Worm (Caenorhabditis elegans): ENCODE measurements around the gene F02A9.7.

F02A9.7 gene

ce11 chrIII:9075539-9075938 is at the start of gene F02A9.7:
Gene F02A9.7 (minus strand): TSS chrIII:9075639.
- no peak for TF ChIP-seq F57C9.4 (tag; optimal IDR thresholded peaks at IDR 0.05)
- TF ChIP-seq F57A8.1 (GFP tag; optimal IDR thresholded peaks at IDR 0.05) = no peak
- TF ChIP-seq ekl-4 (GFP tag; IDR thresholded peaks at IDR 0.05) = no peak
- no peak for TF ChIP-seq nhr-120 (GFP tag; IDR thresholded peaks at IDR 0.05)
- TF ChIP-seq ztf-3 (GFP tag; optimal IDR thresholded peaks at IDR 0.05) = no peak
- TF ChIP-seq nfya-2 (GFP tag; IDR thresholded peaks at IDR 0.05) = no peak
- no peak for TF ChIP-seq madf-6 (GFP tag; IDR thresholded peaks at IDR 0.05)
- TF ChIP-seq nfyb-1 (GFP tag; IDR thresholded peaks at IDR 0.05) = no peak
- TF ChIP-seq lir-1 (GFP tag; conservative IDR thresholded peaks at IDR 0.05) = no peak

- TF ChIP-seq ZK185.1 (tag; optimal IDR thresholded peaks at IDR 0.05; ENCODE audit: poor library complexity, severe bottlenecking) (no peak), Y67H2A.10 (GFP tag; conservative IDR thresholded peaks at IDR 0.05) (no peak), hrde-1 (tag; optimal IDR thresholded peaks at IDR 0.05; ENCODE audit: borderline replicate concordance) (no peak), F57C9.4 (tag; optimal IDR thresholded peaks at IDR 0.05) (no peak), F23B12.7 (tag; optimal IDR thresholded peaks at IDR 0.05; ENCODE audit: insufficient read depth) (no peak), mes-4 (tag; optimal IDR thresholded peaks at IDR 0.05) (no peak), nhr-80 (tag; optimal IDR thresholded peaks at IDR 0.05) (no peak), hmg-1.2 (GFP tag; IDR thresholded peaks at IDR 0.05) (no peak), snpc-3.4 (tag; optimal IDR thresholded peaks at IDR 0.05) (no peak), ztf-6 (GFP tag; IDR thresholded peaks at IDR 0.05) (no peak), sdz-38 (tag; optimal IDR thresholded peaks at IDR 0.05) (no peak), nfya-1 (tag; optimal IDR thresholded peaks at IDR 0.05; ENCODE audit: borderline replicate concordance, insufficient read depth) (no peak), ets-4 (GFP tag; optimal IDR thresholded peaks at IDR 0.05) (no peak), attf-3 (GFP tag; conservative IDR thresholded peaks at IDR 0.05) (no peak), hsf-1 (GFP tag; IDR thresholded peaks at IDR 0.05) (no peak), ama-1 (optimal IDR thresholded peaks at IDR 0.05) (no peak), ama-1 (GFP tag; optimal IDR thresholded peaks at IDR 0.05) (no peak)
Observed at ce11 chrIII:9118921-9119606, 43.6 kb upstream of the F02A9.7 start, which contains the start of gene ced-11. Gene ced-11 (plus strand): TSS chrIII:9119556.

- TF ChIP-seq nhr-120 (GFP tag; IDR thresholded peaks at IDR 0.05) (no peak), Y53G8AR.9 (GFP tag; conservative IDR thresholded peaks at IDR 0.05) (no peak), madf-8 (GFP tag; conservative IDR thresholded peaks at IDR 0.05) (no peak), B0019.2 (GFP tag; conservative IDR thresholded peaks at IDR 0.05) (no peak), rpc-1 (optimal IDR thresholded peaks at IDR 0.05) (no peak), rpc-1 (tag; optimal IDR thresholded peaks at IDR 0.05) (no peak), lin-40 (tag; optimal IDR thresholded peaks at IDR 0.05) (no peak), ekl-4 (GFP tag; IDR thresholded peaks at IDR 0.05) (no peak), cebp-1 (GFP tag; IDR thresholded peaks at IDR 0.05) (no peak), cebp-1 (tag; optimal IDR thresholded peaks at IDR 0.05) (no peak), ceh-40 (GFP tag; IDR thresholded peaks at IDR 0.05) (no peak), repo-1 (tag; optimal IDR thresholded peaks at IDR 0.05) (no peak), unc-130 (GFP tag; optimal IDR thresholded peaks at IDR 0.05) (no peak), sdz-38 (tag; optimal IDR thresholded peaks at IDR 0.05) (no peak), hlh-26 (GFP tag; conservative IDR thresholded peaks at IDR 0.05) (no peak), ceh-91 (GFP tag; IDR thresholded peaks at IDR 0.05) (no peak), dpl-1 (GFP tag; optimal IDR thresholded peaks at IDR 0.05) (no peak)
Observed at ce11 chrIII:9118314-9118850, 42.9 kb upstream of the F02A9.7 start, which contains the start of gene grl-11. Gene grl-11 (minus strand): TSS chrIII:9118364.

Measured in whole organism, young adult.